Fruit fly (Drosophila melanogaster): ENCODE measurements around the gene NijA.

DNA sequence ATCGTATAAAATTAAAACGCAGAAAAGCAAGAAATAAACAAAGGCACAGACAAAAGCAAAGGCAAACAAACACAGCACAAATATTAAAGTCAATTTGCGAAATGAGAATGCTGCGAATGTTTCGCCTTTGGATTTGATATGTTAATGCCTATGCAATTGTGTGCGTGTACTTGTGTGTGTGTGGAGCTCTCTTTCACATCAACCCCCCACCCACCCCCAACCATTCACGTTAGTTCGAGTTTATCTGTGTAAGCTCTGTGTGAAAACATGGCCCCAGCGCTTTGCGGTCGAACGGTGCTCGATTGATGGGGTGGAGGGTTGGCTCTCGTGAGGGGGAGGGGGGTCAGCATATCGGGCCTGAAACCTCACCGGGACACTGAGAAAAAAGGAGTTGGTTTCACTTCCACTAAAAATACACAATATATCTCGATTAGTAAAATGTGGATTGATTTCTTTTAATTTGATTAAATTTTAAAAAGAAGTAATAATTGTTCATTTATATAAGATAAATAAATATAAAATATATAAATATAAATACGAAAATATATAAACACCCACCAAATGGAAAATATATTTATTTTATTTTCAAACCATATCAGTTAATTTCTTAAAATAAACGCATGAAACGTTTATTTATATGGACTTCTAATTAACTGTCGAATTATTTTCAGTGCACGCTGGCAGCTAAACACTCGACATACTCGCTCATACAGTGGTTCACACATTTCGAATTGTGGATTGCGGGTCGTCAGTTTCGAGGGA lies 41.9 kb upstream of the NijA start:
- peak; percentile 73 for TF ChIP-seq CG33017 (tag; optimal IDR thresholded peaks at IDR 0.05)
- TF ChIP-seq ovo (GFP tag; optimal IDR thresholded peaks at IDR 0.05), result peak; percentile 12
- TF ChIP-seq CG12768 (GFP tag; optimal IDR thresholded peaks at IDR 0.05), result peak; percentile 83
- TF ChIP-seq Crg-1 (GFP tag; optimal IDR thresholded peaks at IDR 0.05), result no peak
- TF ChIP-seq tj (GFP tag; optimal IDR thresholded peaks at IDR 0.05), result peak; percentile 56
- no peak for TF ChIP-seq CG1620 (GFP tag; optimal IDR thresholded peaks at IDR 0.05)
